Worm (Caenorhabditis elegans) whole organism, L4 larva: ENCODE results near the gene rsp-6.

Source experiments
- F37D6.2 ChIP-seq: sonication (generic microtip); optimal IDR thresholded peaks from 2 replicates; lab custom pipeline; 2016; ENCODE audit warnings: mild to moderate bottlenecking, missing genetic modification characterization, missing compliant biosample characterization
- F49E8.2 ChIP-seq: sonication (generic microtip); optimal IDR thresholded peaks from 2 replicates; lab custom pipeline; 2016; ENCODE audit warnings: missing compliant biosample characterization, mild to moderate bottlenecking, missing genetic modification characterization, borderline replicate concordance
- T26A8.4 ChIP-seq: fragments of 200-800 bp; sonication (Bioruptor generic); IDR thresholded peaks from 2 replicates; pipeline ENCODE4 v1.3.6; 2022; ENCODE audit warnings: missing genetic modification characterization, missing compliant biosample characterization
- Y48G9A.11 ChIP-seq: fragments of 200-800 bp; sonication (Bioruptor generic); IDR thresholded peaks from 2 replicates; pipeline ENCODE4 v1.3.6; 2022; ENCODE audit warnings: missing genetic modification reagents, missing genetic modification characterization, missing compliant biosample characterization
- Y5F2A.4 ChIP-seq: fragments of 200-800 bp; sonication (Bioruptor generic); optimal IDR thresholded peaks from 2 replicates; lab custom pipeline; 2018; ENCODE audit warnings: mild to moderate bottlenecking, missing genetic modification characterization, missing compliant biosample characterization
- Y75B8A.6 ChIP-seq: fragments of 200-800 bp; sonication (Bioruptor generic); IDR thresholded peaks from 2 replicates; pipeline ENCODE4 v1.3.6; 2022; ENCODE audit warnings: missing genetic modification reagents, missing genetic modification characterization, missing compliant biosample characterization
- ZK546.5 ChIP-seq, 2 experiments: sonication (generic microtip); optimal IDR thresholded peaks; 2 replicates each; lab custom pipeline; 2017; ENCODE audit warnings: missing biosample characterization in 2 of 2, missing genetic modification characterization in 2 of 2
- ceh-20 ChIP-seq: fragments of 200-800 bp; sonication (Bioruptor generic); IDR thresholded peaks from 2 replicates; pipeline ENCODE4 v1.3.6; 2022; ENCODE audit warnings: missing genetic modification reagents, missing genetic modification characterization, missing compliant biosample characterization
- ceh-28 ChIP-seq: fragments of 150-350 bp; optimal IDR thresholded peaks from 2 replicates; lab custom pipeline; 2014; ENCODE audit warnings: missing biosample characterization, missing genetic modification reagents, missing genetic modification characterization
- ceh-32 ChIP-seq: sonication (generic microtip); optimal IDR thresholded peaks from 2 replicates; lab custom pipeline; 2016; ENCODE audit warnings: mild to moderate bottlenecking, missing genetic modification characterization, missing compliant biosample characterization; ENCODE audit not compliant: poor library complexity
- daf-16 ChIP-seq, 3 experiments: sonication (generic microtip); optimal IDR thresholded peaks; 2 replicates each; lab custom pipeline; 2016 to 2017; ENCODE audit warnings: missing genetic modification characterization in 3 of 3, missing genetic modification reagents in 3 of 3, mild to moderate bottlenecking in 2 of 3, missing compliant biosample characterization in 2 of 3, missing biosample characterization in 1 of 3, moderate library complexity in 1 of 3
- dmd-6 ChIP-seq: fragments of 200-800 bp; sonication (Bioruptor generic); IDR thresholded peaks from 2 replicates; pipeline ENCODE4 v1.3.6; 2022; ENCODE audit warnings: missing genetic modification reagents, missing genetic modification characterization, missing compliant biosample characterization
- dmd-8 ChIP-seq: fragments of 200-800 bp; sonication (Bioruptor generic); IDR thresholded peaks from 2 replicates; pipeline ENCODE4 v1.3.6; 2022; ENCODE audit warnings: missing genetic modification characterization, missing compliant biosample characterization
- dmd-9 ChIP-seq: fragments of 200-800 bp; sonication (Bioruptor generic); IDR thresholded peaks from 2 replicates; pipeline ENCODE4 v1.3.6; 2022; ENCODE audit warnings: missing genetic modification reagents, missing genetic modification characterization, missing compliant biosample characterization
- dpl-1 ChIP-seq: fragments of 150-350 bp; optimal IDR thresholded peaks from 2 replicates; lab custom pipeline; 2014; ENCODE audit warnings: missing biosample characterization, missing genetic modification reagents, missing genetic modification characterization
- duxl-1 ChIP-seq: sonication (generic microtip); optimal IDR thresholded peaks from 2 replicates; lab custom pipeline; 2016; ENCODE audit warnings: mild to moderate bottlenecking, missing genetic modification characterization, moderate library complexity, missing compliant biosample characterization; ENCODE audit not compliant: poor library complexity
- dve-1 ChIP-seq: sonication (generic microtip); optimal IDR thresholded peaks from 2 replicates; lab custom pipeline; 2017; ENCODE audit warnings: antibody characterized with exemption, mild to moderate bottlenecking, missing genetic modification characterization, missing compliant biosample characterization; ENCODE audit not compliant: insufficient read depth
- egl-27 ChIP-seq: sonication (generic microtip); optimal IDR thresholded peaks from 3 replicates; lab custom pipeline; 2017; ENCODE audit warnings: missing biosample characterization, missing genetic modification reagents, missing genetic modification characterization
- fkh-10 ChIP-seq: fragments of 150-350 bp; optimal IDR thresholded peaks from 2 replicates; lab custom pipeline; 2014; ENCODE audit warnings: missing biosample characterization, missing genetic modification reagents, missing genetic modification characterization
- gei-8 ChIP-seq: fragments of 200-800 bp; sonication (Bioruptor generic); optimal IDR thresholded peaks from 2 replicates; lab custom pipeline; 2018; ENCODE audit warnings: mild to moderate bottlenecking, missing genetic modification characterization, missing compliant biosample characterization
- hlh-11 ChIP-seq: fragments of 200-800 bp; sonication (Bioruptor generic); optimal IDR thresholded peaks from 2 replicates; lab custom pipeline; 2018; ENCODE audit warnings: mild to moderate bottlenecking, missing genetic modification characterization, missing compliant biosample characterization
- hlh-30 ChIP-seq: sonication (generic microtip); optimal IDR thresholded peaks from 2 replicates; lab custom pipeline; 2017; ENCODE audit warnings: antibody characterized with exemption, mild to moderate bottlenecking, missing genetic modification characterization, missing compliant biosample characterization; ENCODE audit not compliant: insufficient read depth
- lin-13 ChIP-seq: fragments of 150-350 bp; optimal IDR thresholded peaks from 2 replicates; lab custom pipeline; 2014; ENCODE audit warnings: missing biosample characterization, missing genetic modification reagents, missing genetic modification characterization
- lin-38 ChIP-seq: fragments of 200-800 bp; sonication (Bioruptor generic); IDR thresholded peaks from 2 replicates; pipeline ENCODE4 v1.3.6; 2022; ENCODE audit warnings: missing genetic modification reagents, missing genetic modification characterization, missing compliant biosample characterization
- lsy-2 ChIP-seq, 2 experiments: fragments of 150-350 bp in 1 of 2; sonication (generic microtip) in 1 of 2; optimal IDR thresholded peaks; 2 replicates each; lab custom pipeline; 2014 to 2017; ENCODE audit warnings: missing biosample characterization in 2 of 2, missing genetic modification characterization in 2 of 2
- madf-5 ChIP-seq, 2 experiments: fragments of 200-800 bp; sonication (Bioruptor generic); IDR thresholded peaks; 2 replicates each; pipeline ENCODE4 v1.3.6; 2022; ENCODE audit warnings: missing compliant biosample characterization in 2 of 2, missing genetic modification characterization in 2 of 2
- mdt-29 ChIP-seq: fragments of 200-800 bp; sonication (Bioruptor generic); IDR thresholded peaks from 2 replicates; pipeline ENCODE4 v1.3.6; 2022; ENCODE audit warnings: missing genetic modification reagents, missing genetic modification characterization, missing compliant biosample characterization
- mes-2 ChIP-seq: sonication (generic microtip); optimal IDR thresholded peaks from 2 replicates; lab custom pipeline; 2016; ENCODE audit warnings: missing genotype, mild to moderate bottlenecking, missing genetic modification characterization, missing compliant biosample characterization; ENCODE audit not compliant: poor library complexity, severe bottlenecking
- mxl-3 ChIP-seq: fragments of 200-800 bp; sonication (Bioruptor generic); optimal IDR thresholded peaks from 2 replicates; lab custom pipeline; 2018; ENCODE audit warnings: mild to moderate bottlenecking, missing genetic modification characterization, missing compliant biosample characterization
- nhr-28 ChIP-seq: fragments of 150-350 bp; optimal IDR thresholded peaks from 2 replicates; lab custom pipeline; 2014; ENCODE audit warnings: missing biosample characterization, missing genetic modification characterization
- nhr-48 ChIP-seq: sonication (generic microtip); optimal IDR thresholded peaks from 2 replicates; lab custom pipeline; 2016; ENCODE audit warnings: mild to moderate bottlenecking, missing genetic modification characterization, missing compliant biosample characterization
- nhr-77 ChIP-seq: fragments of 150-350 bp; optimal IDR thresholded peaks from 2 replicates; lab custom pipeline; 2014; ENCODE audit warnings: missing biosample characterization, missing genetic modification characterization
- pha-4 ChIP-seq, 2 experiments: fragments of 150-350 bp in 1 of 2; fragments of 200-800 bp in 1 of 2; sonication (Bioruptor generic) in 1 of 2; IDR thresholded peaks in 1 of 2; optimal IDR thresholded peaks in 1 of 2; 2 replicates each; pipeline versions ENCODE4 v1.3.6 to Lab custom; 2014 to 2022; ENCODE audit warnings: missing genetic modification characterization in 2 of 2, missing genetic modification reagents in 2 of 2, missing biosample characterization in 1 of 2, missing compliant biosample characterization in 1 of 2
- pqm-1 ChIP-seq: sonication (generic microtip); optimal IDR thresholded peaks from 2 replicates; lab custom pipeline; 2017; ENCODE audit warnings: missing biosample characterization, missing genetic modification characterization
- rbr-2 ChIP-seq: sonication (generic microtip); optimal IDR thresholded peaks from 2 replicates; lab custom pipeline; 2016; ENCODE audit warnings: missing genotype, missing genetic modification characterization, missing compliant biosample characterization
- set-16 ChIP-seq: fragments of 200-800 bp; sonication (Bioruptor generic); IDR thresholded peaks from 2 replicates; pipeline ENCODE4 v1.3.6; 2022; ENCODE audit warnings: missing genetic modification reagents, missing genetic modification characterization, missing compliant biosample characterization
- spr-3 ChIP-seq: fragments of 200-800 bp; sonication (Bioruptor generic); optimal IDR thresholded peaks from 2 replicates; lab custom pipeline; 2018; ENCODE audit warnings: mild to moderate bottlenecking, missing genetic modification characterization, missing compliant biosample characterization
- unc-130 ChIP-seq: sonication (generic microtip); optimal IDR thresholded peaks from 2 replicates; lab custom pipeline; 2016; ENCODE audit warnings: missing genetic modification reagents, missing genetic modification characterization, missing compliant biosample characterization
- unc-39 ChIP-seq: sonication (generic microtip); optimal IDR thresholded peaks from 2 replicates; lab custom pipeline; 2017; ENCODE audit warnings: missing biosample characterization, missing genetic modification characterization
- unc-62 ChIP-seq, 3 experiments: fragments of 150-350 bp in 1 of 3; sonication (generic microtip); optimal IDR thresholded peaks in 2 of 3; peaks in 1 of 3; 1 replicate in 1 of 3; 2 replicates in 2 of 3; lab custom pipeline; 2014 to 2017; ENCODE audit warnings: missing biosample characterization in 3 of 3, missing genetic modification characterization in 3 of 3, missing genetic modification reagents in 3 of 3, missing genotype in 1 of 3

The rsp-6 gene

ce11 chrIV:7830151-7830550, 39.1 kb upstream of the rsp-6 start, which contains the start of gene mvb-12 (continued):
- TF ChIP-seq Y5F2A.4 (GFP tag; lab: Kevin White, UChicago) = no peak
- TF ChIP-seq Y75B8A.6 (GFP tag; lab: Robert Waterston, UW) = no peak
- TF ChIP-seq ceh-32 (tag; lab: Kevin White, UChicago) = no peak
- TF ChIP-seq ceh-28 (tag; lab: Kevin White, UChicago) = no peak
- TF ChIP-seq spr-3 (GFP tag; lab: Kevin White, UChicago) = no peak
- TF ChIP-seq unc-130 (GFP tag; lab: Kevin White, UChicago) = no peak
- TF ChIP-seq egl-27 = no peak
- no peak for TF ChIP-seq dmd-9 (GFP tag; lab: Robert Waterston, UW)
- no peak for TF ChIP-seq F49E8.2 (tag; lab: Kevin White, UChicago)
- no peak for TF ChIP-seq nhr-48 (tag; lab: Kevin White, UChicago)
- TF ChIP-seq nhr-28 (tag; lab: Kevin White, UChicago) = peak; percentile 7
- peak in 1 of 2 experiments; percentile 49 for TF ChIP-seq lsy-2 (tag; optimal IDR thresholded peaks at IDR 0.05; lab: Kevin White, UChicago)
- TF ChIP-seq fkh-10 (GFP tag; lab: Kevin White, UChicago) = no peak
- no peak for TF ChIP-seq Y48G9A.11 (GFP tag; lab: Robert Waterston, UW)
- TF ChIP-seq dpl-1 (GFP tag; lab: Kevin White, UChicago) = peak; percentile 4
- TF ChIP-seq dve-1 = peak; percentile 65
- TF ChIP-seq T26A8.4 (GFP tag; lab: Robert Waterston, UW) = no peak
- TF ChIP-seq hlh-11 (tag; lab: Kevin White, UChicago) = peak; percentile 27
- peak; percentile 39 for TF ChIP-seq lin-38 (GFP tag; lab: Robert Waterston, UW)
- peak; percentile 4 for TF ChIP-seq pqm-1 (tag; lab: Kevin White, UChicago)
- no peak for TF ChIP-seq mdt-29 (GFP tag; lab: Robert Waterston, UW)
- TF ChIP-seq gei-8 (GFP tag; lab: Kevin White, UChicago) = no peak
- 0 out of 2 replicates have a peak, but pooled peaks have one; percentile 10 for TF ChIP-seq dmd-6 (GFP tag; lab: Robert Waterston, UW)
- no peak for TF ChIP-seq nhr-77 (tag; lab: Kevin White, UChicago)
- no peak for TF ChIP-seq ceh-20

ce11 chrIV:7829275-7829938, 38.4 kb upstream of the rsp-6 start, which contains the start of gene C06A6.4:
C06A6.4 (minus strand) TSS chrIV:7829298.
- peak; percentile 11; the same call in 1 of the 2 replicates for TF ChIP-seq lin-38 (GFP tag; lab: Robert Waterston, UW)
- no peak for TF ChIP-seq duxl-1 (tag; lab: Kevin White, UChicago)
- peak in 1 of 2 experiments; percentile 27 for TF ChIP-seq lsy-2 (tag; optimal IDR thresholded peaks at IDR 0.05; lab: Kevin White, UChicago)
- TF ChIP-seq F37D6.2 = no peak
- TF ChIP-seq mxl-3 (GFP tag; lab: Kevin White, UChicago) = peak; percentile 25
- peak; percentile 2 for TF ChIP-seq nhr-28 (tag; lab: Kevin White, UChicago)
- no peak for TF ChIP-seq pha-4 (GFP tag; IDR thresholded peaks at IDR 0.05; lab: Robert Waterston, UW)
- no peak for TF ChIP-seq pha-4 (tag; optimal IDR thresholded peaks at IDR 0.05; lab: Kevin White, UChicago)
- TF ChIP-seq rbr-2 (tag; lab: Kevin White, UChicago) = no peak
- TF ChIP-seq daf-16 (GFP tag; optimal IDR thresholded peaks at IDR 0.05; lab: Kevin White, UChicago) = no peak
- TF ChIP-seq daf-16 (tag; optimal IDR thresholded peaks at IDR 0.05; lab: Kevin White, UChicago) = peak; percentile 54
- no peak for TF ChIP-seq ZK546.5 (tag; optimal IDR thresholded peaks at IDR 0.05; lab: Kevin White, UChicago)
- peak; percentile 36 for TF ChIP-seq dmd-6 (GFP tag; lab: Robert Waterston, UW)
- peak; percentile 33 for TF ChIP-seq pqm-1 (tag; lab: Kevin White, UChicago)
- no peak for TF ChIP-seq lin-13 (GFP tag; lab: Kevin White, UChicago)
- TF ChIP-seq unc-39 = no peak
- TF ChIP-seq fkh-10 (GFP tag; lab: Kevin White, UChicago) = no peak
- peak; percentile 60 for TF ChIP-seq hlh-11 (tag; lab: Kevin White, UChicago)
- peak; percentile 56 for TF ChIP-seq dve-1
- TF ChIP-seq madf-5 (GFP tag; IDR thresholded peaks at IDR 0.05; lab: Robert Waterston, UW) = no peak
- peak; percentile 61 for TF ChIP-seq hlh-30
- TF ChIP-seq set-16 (GFP tag; lab: Robert Waterston, UW) = no peak
- no peak for TF ChIP-seq dmd-8 (GFP tag; lab: Robert Waterston, UW)
- TF ChIP-seq unc-62 (GFP tag; optimal IDR thresholded peaks at IDR 0.05 in 1 of 2; lab: Kevin White, UChicago) = peak in 1 of 2 experiments; percentile 42
- no peak for TF ChIP-seq unc-62 (tag; optimal IDR thresholded peaks at IDR 0.05; lab: Kevin White, UChicago)
- TF ChIP-seq unc-130 (GFP tag; lab: Kevin White, UChicago) = peak; percentile 12
- peak; percentile 10 for TF ChIP-seq mes-2
